Worm (Caenorhabditis elegans) whole organism, L2 larva: Measurements from ENCODE around the gene C44H4.8.

ENCODE experiments used
- C34F6.9 ChIP-seq: fragments of 150-350 bp; optimal IDR thresholded peaks from 2 replicates; lab custom pipeline; 2014; ENCODE audit warnings: missing biosample characterization, missing genetic modification characterization
- F13H6.1 ChIP-seq: sonication (generic microtip); optimal IDR thresholded peaks from 2 replicates; lab custom pipeline; 2016; ENCODE audit warnings: missing genetic modification characterization, missing compliant biosample characterization
- R02D3.7 ChIP-seq: fragments of 150-350 bp; optimal IDR thresholded peaks from 2 replicates; lab custom pipeline; 2014; ENCODE audit warnings: missing biosample characterization, missing genetic modification characterization
- Y55F3AM.14 ChIP-seq: fragments of 200-800 bp; sonication (Bioruptor generic); optimal IDR thresholded peaks from 2 replicates; lab custom pipeline; 2018; ENCODE audit warnings: mild to moderate bottlenecking, missing genetic modification characterization, missing compliant biosample characterization
- ZK546.5 ChIP-seq: sonication (generic microtip); optimal IDR thresholded peaks from 2 replicates; lab custom pipeline; 2017; ENCODE audit warnings: missing biosample characterization, missing genetic modification characterization
- alr-1 ChIP-seq: fragments of 150-350 bp; optimal IDR thresholded peaks from 2 replicates; lab custom pipeline; 2014; ENCODE audit warnings: missing biosample characterization, missing genetic modification characterization
- aly-2 ChIP-seq: fragments of 150-350 bp; optimal IDR thresholded peaks from 2 replicates; lab custom pipeline; 2014; ENCODE audit warnings: missing biosample characterization, missing genetic modification characterization
- ama-1 ChIP-seq: fragments of 150-350 bp; optimal IDR thresholded peaks from 2 replicates; lab custom pipeline; 2018; ENCODE audit warnings: inconsistent platforms
- blmp-1 ChIP-seq: sonication (generic microtip); optimal IDR thresholded peaks from 2 replicates; lab custom pipeline; 2017; ENCODE audit warnings: missing genetic modification characterization, mild to moderate bottlenecking, missing compliant biosample characterization, antibody characterized with exemption, moderate library complexity; ENCODE audit not compliant: insufficient read depth
- ceh-16 ChIP-seq: fragments of 150-350 bp; optimal IDR thresholded peaks from 2 replicates; lab custom pipeline; 2014; ENCODE audit warnings: missing biosample characterization, missing genetic modification characterization
- ceh-82 ChIP-seq: fragments of 150-350 bp; optimal IDR thresholded peaks from 2 replicates; lab custom pipeline; 2014; ENCODE audit warnings: missing biosample characterization, missing genetic modification characterization
- crh-2 ChIP-seq: sonication (generic microtip); optimal IDR thresholded peaks from 2 replicates; lab custom pipeline; 2017; ENCODE audit warnings: missing biosample characterization, missing genetic modification characterization
- dmd-4 ChIP-seq: sonication (generic microtip); optimal IDR thresholded peaks from 2 replicates; lab custom pipeline; 2017; ENCODE audit warnings: missing biosample characterization, missing genetic modification characterization
- egl-27 ChIP-seq: sonication (generic microtip); optimal IDR thresholded peaks from 3 replicates; lab custom pipeline; 2017; ENCODE audit warnings: missing biosample characterization, missing genetic modification reagents, missing genetic modification characterization
- elt-1 ChIP-seq: fragments of 150-350 bp; optimal IDR thresholded peaks from 2 replicates; lab custom pipeline; 2014; ENCODE audit warnings: missing biosample characterization, missing genetic modification characterization
- elt-3 ChIP-seq: sonication (generic microtip); optimal IDR thresholded peaks from 2 replicates; lab custom pipeline; 2017; ENCODE audit warnings: missing biosample characterization, missing genetic modification characterization
- fos-1 ChIP-seq: fragments of 150-350 bp; optimal IDR thresholded peaks from 2 replicates; lab custom pipeline; 2014; ENCODE audit warnings: missing biosample characterization, missing genetic modification characterization
- gmeb-1 ChIP-seq: fragments of 150-350 bp; optimal IDR thresholded peaks from 2 replicates; lab custom pipeline; 2014; ENCODE audit warnings: missing biosample characterization, missing genetic modification characterization
- lin-11 ChIP-seq: fragments of 150-350 bp; sonication (generic microtip); optimal IDR thresholded peaks from 2 replicates; lab custom pipeline; 2014; ENCODE audit warnings: missing biosample characterization, missing genetic modification characterization, inconsistent platforms, mixed read lengths
- lin-13 ChIP-seq: fragments of 150-350 bp; optimal IDR thresholded peaks from 2 replicates; lab custom pipeline; 2014; ENCODE audit warnings: missing biosample characterization, missing genetic modification reagents, missing genetic modification characterization
- lin-39 ChIP-seq: fragments of 150-350 bp; optimal IDR thresholded peaks from 2 replicates; lab custom pipeline; 2014; ENCODE audit warnings: missing biosample characterization, missing genetic modification reagents, missing genetic modification characterization
- lsy-2 ChIP-seq, 2 experiments: fragments of 150-350 bp in 1 of 2; sonication (generic microtip) in 1 of 2; optimal IDR thresholded peaks; 2 replicates each; lab custom pipeline; 2014 to 2017; ENCODE audit warnings: missing biosample characterization in 2 of 2, missing genetic modification characterization in 2 of 2
- mab-5 ChIP-seq: fragments of 150-350 bp; optimal IDR thresholded peaks from 2 replicates; lab custom pipeline; 2014; ENCODE audit warnings: missing biosample characterization, missing genetic modification characterization
- mbf-1 ChIP-seq: sonication (generic microtip); optimal IDR thresholded peaks from 2 replicates; lab custom pipeline; 2017; ENCODE audit warnings: missing biosample characterization, missing genetic modification characterization
- mdl-1 ChIP-seq, 2 experiments: fragments of 150-350 bp in 1 of 2; sonication (generic microtip) in 1 of 2; optimal IDR thresholded peaks; 2 replicates each; lab custom pipeline; 2017; ENCODE audit warnings: missing biosample characterization in 2 of 2, missing genetic modification characterization in 2 of 2
- nhr-10 ChIP-seq: sonication (generic microtip); optimal IDR thresholded peaks from 2 replicates; lab custom pipeline; 2017; ENCODE audit warnings: missing biosample characterization, missing genetic modification characterization
- nhr-11 ChIP-seq: fragments of 150-350 bp; optimal IDR thresholded peaks from 2 replicates; lab custom pipeline; 2014; ENCODE audit warnings: missing biosample characterization, missing genetic modification characterization
- nhr-12 ChIP-seq: fragments of 150-350 bp; optimal IDR thresholded peaks from 2 replicates; lab custom pipeline; 2014; ENCODE audit warnings: missing biosample characterization, missing genetic modification characterization
- nhr-129 ChIP-seq: fragments of 150-350 bp; optimal IDR thresholded peaks from 2 replicates; lab custom pipeline; 2014; ENCODE audit warnings: missing biosample characterization, missing genetic modification characterization
- nhr-21 ChIP-seq: fragments of 150-350 bp; optimal IDR thresholded peaks from 2 replicates; lab custom pipeline; 2014; ENCODE audit warnings: missing biosample characterization, missing genetic modification characterization
- nhr-23 ChIP-seq: fragments of 150-350 bp; optimal IDR thresholded peaks from 2 replicates; lab custom pipeline; 2014; ENCODE audit warnings: missing biosample characterization, missing genetic modification reagents, missing genetic modification characterization
- nhr-237 ChIP-seq: fragments of 150-350 bp; optimal IDR thresholded peaks from 2 replicates; lab custom pipeline; 2014; ENCODE audit warnings: missing biosample characterization, missing genetic modification characterization
- nhr-25 ChIP-seq: fragments of 150-350 bp; sonication (generic microtip); optimal IDR thresholded peaks from 3 replicates; lab custom pipeline; 2014; ENCODE audit warnings: missing biosample characterization, missing genetic modification characterization
- nhr-6 ChIP-seq: fragments of 150-350 bp; optimal IDR thresholded peaks from 2 replicates; lab custom pipeline; 2014; ENCODE audit warnings: missing biosample characterization, missing genetic modification characterization
- nhr-77 ChIP-seq: fragments of 150-350 bp; optimal IDR thresholded peaks from 2 replicates; lab custom pipeline; 2014; ENCODE audit warnings: missing biosample characterization, missing genetic modification characterization
- peb-1 ChIP-seq: fragments of 150-350 bp; optimal IDR thresholded peaks from 2 replicates; lab custom pipeline; 2014; ENCODE audit warnings: missing biosample characterization, missing genetic modification characterization
- sem-4 ChIP-seq: fragments of 150-350 bp; optimal IDR thresholded peaks from 2 replicates; lab custom pipeline; 2014; ENCODE audit warnings: missing biosample characterization, missing genetic modification reagents, missing genetic modification characterization
- skn-1 ChIP-seq: sonication (generic microtip); optimal IDR thresholded peaks from 2 replicates; lab custom pipeline; 2017; ENCODE audit warnings: missing biosample characterization, missing genetic modification characterization
- sma-3 ChIP-seq: sonication (generic microtip); optimal IDR thresholded peaks from 2 replicates; lab custom pipeline; 2016; ENCODE audit warnings: missing genetic modification reagents, missing genetic modification characterization, missing compliant biosample characterization
- sma-9 ChIP-seq, 2 experiments: fragments of 150-350 bp in 1 of 2; sonication (generic microtip) in 1 of 2; optimal IDR thresholded peaks; 2 replicates each; lab custom pipeline; 2014 to 2016; ENCODE audit warnings: missing genetic modification characterization in 2 of 2, mild to moderate bottlenecking in 1 of 2, missing biosample characterization in 1 of 2, missing compliant biosample characterization in 1 of 2, missing genetic modification reagents in 1 of 2, moderate library complexity in 1 of 2
- snpc-4 ChIP-seq: fragments of 150-350 bp; optimal IDR thresholded peaks from 2 replicates; lab custom pipeline; 2014; ENCODE audit warnings: missing biosample characterization, missing genetic modification characterization
- unc-39 ChIP-seq: fragments of 150-350 bp; optimal IDR thresholded peaks from 2 replicates; lab custom pipeline; 2014; ENCODE audit warnings: missing biosample characterization, missing genetic modification characterization
- unc-55 ChIP-seq: fragments of 150-350 bp; sonication (generic microtip); optimal IDR thresholded peaks from 3 replicates; lab custom pipeline; 2014; ENCODE audit warnings: missing biosample characterization, missing genetic modification reagents, missing genetic modification characterization
- zag-1 ChIP-seq: fragments of 150-350 bp; optimal IDR thresholded peaks from 2 replicates; lab custom pipeline; 2014; ENCODE audit warnings: missing biosample characterization, missing genetic modification characterization
- ztf-1 ChIP-seq: fragments of 200-800 bp; sonication (Bioruptor generic); conservative IDR thresholded peaks from 2 replicates; pipeline ENCODE4 v1.3.6; 2022; ENCODE audit warnings: missing genetic modification characterization, missing compliant biosample characterization
- ztf-11 ChIP-seq: sonication (generic microtip); optimal IDR thresholded peaks from 2 replicates; lab custom pipeline; 2017; ENCODE audit warnings: missing biosample characterization, missing genetic modification characterization
- ztf-4 ChIP-seq: fragments of 150-350 bp; optimal IDR thresholded peaks from 2 replicates; lab custom pipeline; 2014; ENCODE audit warnings: missing biosample characterization, missing genetic modification characterization

C44H4.8 gene

DNA sequence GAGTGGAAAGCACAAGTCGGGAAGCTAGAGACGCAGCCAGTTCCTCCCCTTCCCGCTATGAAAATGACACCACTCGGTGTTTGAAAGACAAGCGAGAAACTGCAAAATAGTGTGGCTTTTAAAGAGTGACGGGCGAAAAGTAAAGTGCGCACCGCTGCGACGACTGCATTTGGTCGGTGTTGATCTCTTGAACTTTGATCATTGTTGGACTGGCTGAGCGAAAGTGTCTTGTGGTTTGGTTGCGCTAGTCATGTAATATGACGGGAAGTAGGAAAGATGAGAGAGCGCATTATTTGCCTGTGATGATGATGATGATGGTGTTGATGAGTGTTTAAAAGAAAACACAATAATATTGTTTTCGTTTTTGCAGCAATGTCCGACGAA is 34.6 kb upstream of the C44H4.8 start (continued):
- TF ChIP-seq lin-11 (tag; lab: Kevin White, UChicago) (peak; percentile 76), nhr-23 (tag; lab: Kevin White, UChicago) (peak; percentile 22), ceh-82 (tag; lab: Kevin White, UChicago) (no peak), lin-39 (tag; lab: Kevin White, UChicago) (peak; percentile 67), nhr-10 (peak; percentile 39), zag-1 (tag; lab: Kevin White, UChicago) (peak; percentile 78), sma-9 (GFP tag; optimal IDR thresholded peaks at IDR 0.05; lab: Kevin White, UChicago) (peak; percentile 100), sma-9 (tag; optimal IDR thresholded peaks at IDR 0.05; lab: Kevin White, UChicago) (peak; percentile 90), Y55F3AM.14 (GFP tag; lab: Kevin White, UChicago) (peak; percentile 81), skn-1 (tag; lab: Kevin White, UChicago) (no peak), nhr-12 (no peak), C34F6.9 (tag; lab: Kevin White, UChicago) (peak; percentile 68), fos-1 (tag; lab: Kevin White, UChicago) (peak; percentile 97), sem-4 (tag; lab: Kevin White, UChicago) (peak; percentile 93), nhr-21 (tag; lab: Kevin White, UChicago) (peak; percentile 98), R02D3.7 (tag; lab: Kevin White, UChicago) (no peak), unc-55 (GFP tag; lab: Kevin White, UChicago) (peak; percentile 92), mab-5 (tag; lab: Kevin White, UChicago) (peak; percentile 13), nhr-6 (tag; lab: Kevin White, UChicago) (peak; percentile 83), nhr-77 (peak; percentile 24), aly-2 (tag; lab: Kevin White, UChicago) (no peak), mdl-1 (tag; optimal IDR thresholded peaks at IDR 0.05; lab: Kevin White, UChicago) (peak; percentile 92 to 93), snpc-4 (tag; lab: Kevin White, UChicago) (peak; percentile 80), lin-13 (GFP tag; lab: Kevin White, UChicago) (peak; percentile 74), ztf-4 (tag; lab: Kevin White, UChicago) (peak; percentile 88)

DNA sequence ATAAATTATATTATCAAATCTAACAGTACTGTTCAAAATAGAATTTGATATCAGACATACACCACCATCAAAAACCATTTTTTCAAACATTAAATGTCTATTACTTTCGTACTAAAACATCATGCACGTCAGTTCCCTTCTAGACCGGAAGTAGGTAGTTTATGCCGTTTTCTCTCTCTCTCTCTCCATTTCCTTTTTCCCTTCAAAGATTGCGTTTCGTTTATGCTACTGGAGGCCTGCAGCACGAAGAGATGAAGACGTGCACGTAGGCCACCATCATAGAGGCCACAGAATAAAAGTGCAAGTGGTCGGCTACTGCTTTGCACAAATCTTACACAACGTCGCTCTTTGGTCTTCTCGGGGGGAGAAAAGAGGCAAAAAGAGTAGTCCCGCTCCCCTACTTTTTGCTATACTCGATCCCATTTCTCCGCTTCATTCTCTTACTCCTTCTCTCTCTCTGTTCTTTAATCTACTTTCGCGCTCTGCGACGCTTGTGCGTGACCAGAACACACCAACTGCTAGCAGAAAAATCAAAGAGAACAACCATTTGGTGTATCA is 33.4 kb upstream of the C44H4.8 start:
- no peak for TF ChIP-seq nhr-77
- TF ChIP-seq ZK546.5 (tag; lab: Kevin White, UChicago), result no peak
- peak; percentile 92 for TF ChIP-seq blmp-1 (tag; lab: Kevin White, UChicago)
- TF ChIP-seq gmeb-1 (tag; lab: Kevin White, UChicago), result no peak
- peak; percentile 58 for TF ChIP-seq nhr-6 (tag; lab: Kevin White, UChicago)
- peak; percentile 87 for TF ChIP-seq zag-1 (tag; lab: Kevin White, UChicago)
- TF ChIP-seq Y55F3AM.14 (GFP tag; lab: Kevin White, UChicago), result peak; percentile 75
- TF ChIP-seq crh-2 (tag; lab: Kevin White, UChicago), result peak; percentile 77
- TF ChIP-seq nhr-23 (tag; lab: Kevin White, UChicago), result no peak
- no peak for TF ChIP-seq ceh-82 (tag; lab: Kevin White, UChicago)
- TF ChIP-seq unc-39, result no peak
- TF ChIP-seq ztf-1 (GFP tag; lab: Robert Waterston, UW), result no peak
- peak; percentile 69 to 82 for TF ChIP-seq mdl-1 (tag; optimal IDR thresholded peaks at IDR 0.05; lab: Kevin White, UChicago)
- TF ChIP-seq nhr-11 (tag; lab: Kevin White, UChicago), result no peak
- no peak for TF ChIP-seq nhr-12
- TF ChIP-seq dmd-4 (tag; lab: Kevin White, UChicago), result no peak
- TF ChIP-seq R02D3.7 (tag; lab: Kevin White, UChicago), result no peak
- TF ChIP-seq skn-1 (tag; lab: Kevin White, UChicago), result no peak
- no peak for TF ChIP-seq peb-1 (tag; lab: Kevin White, UChicago)
- no peak for TF ChIP-seq elt-1 (tag; lab: Kevin White, UChicago)
- TF ChIP-seq lsy-2 (tag; optimal IDR thresholded peaks at IDR 0.05; lab: Kevin White, UChicago), result peak in 1 of 2 experiments; percentile 62
- TF ChIP-seq elt-3 (tag; lab: Kevin White, UChicago), result no peak
- peak; percentile 24 for TF ChIP-seq nhr-25 (tag; lab: Kevin White, UChicago)
- TF ChIP-seq fos-1 (tag; lab: Kevin White, UChicago), result peak; percentile 46
- TF ChIP-seq ztf-11, result no peak
- TF ChIP-seq mab-5 (tag; lab: Kevin White, UChicago), result peak; percentile 60
- no peak for TF ChIP-seq nhr-237 (tag; lab: Kevin White, UChicago)
- TF ChIP-seq unc-55 (GFP tag; lab: Kevin White, UChicago), result peak; percentile 67
- TF ChIP-seq sem-4 (tag; lab: Kevin White, UChicago), result peak; percentile 73
- TF ChIP-seq C34F6.9 (tag; lab: Kevin White, UChicago), result peak; percentile 51
- peak; percentile 47 for TF ChIP-seq lin-13 (GFP tag; lab: Kevin White, UChicago)
- peak; percentile 60 for TF ChIP-seq nhr-21 (tag; lab: Kevin White, UChicago)
- TF ChIP-seq sma-9 (GFP tag; optimal IDR thresholded peaks at IDR 0.05; lab: Kevin White, UChicago), result peak; percentile 97
- TF ChIP-seq sma-9 (tag; optimal IDR thresholded peaks at IDR 0.05; lab: Kevin White, UChicago), result no peak
- peak; percentile 87 for TF ChIP-seq F13H6.1 (tag; lab: Kevin White, UChicago)
- no peak for TF ChIP-seq lin-39 (tag; lab: Kevin White, UChicago)
- peak; percentile 50 for TF ChIP-seq sma-3 (GFP tag; lab: Kevin White, UChicago)
- TF ChIP-seq snpc-4 (tag; lab: Kevin White, UChicago), result no peak
- peak; percentile 12 for TF ChIP-seq ceh-16
- no peak for TF ChIP-seq alr-1
- no peak for TF ChIP-seq ama-1 (lab: Kevin White, UChicago)
- TF ChIP-seq egl-27 (tag; lab: Kevin White, UChicago), result peak; percentile 74
- TF ChIP-seq nhr-129 (tag; lab: Kevin White, UChicago), result peak; percentile 79
- no peak for TF ChIP-seq mbf-1 (tag; lab: Kevin White, UChicago)
- TF ChIP-seq ztf-4 (tag; lab: Kevin White, UChicago), result peak; percentile 45
- no peak for TF ChIP-seq aly-2 (tag; lab: Kevin White, UChicago)
- peak; percentile 30 for TF ChIP-seq lin-11 (tag; lab: Kevin White, UChicago)
